Fruit fly (Drosophila melanogaster) whole organism, wandering third instar larva: ENCODE results near the gene CG13607.

ENCODE experiments used
- Abd-B ChIP-seq: fragments of >200 bp; optimal IDR thresholded peaks from 2 replicates; lab custom pipeline; 2017; ENCODE audit warnings: missing biosample characterization, missing genetic modification characterization
- CG32264 ChIP-seq: fragments of 200-800 bp; sonication (Bioruptor generic); optimal IDR thresholded peaks from 2 replicates; lab custom pipeline; 2016; ENCODE audit warnings: missing biosample characterization, missing genetic modification characterization
- CG9705 ChIP-seq: fragments of 200-800 bp; sonication (Bioruptor generic); optimal IDR thresholded peaks from 2 replicates; lab custom pipeline; 2018; ENCODE audit warnings: missing biosample characterization, mild to moderate bottlenecking, missing genetic modification characterization
- CrebA ChIP-seq: fragments of 200-800 bp; sonication (Bioruptor generic); optimal IDR thresholded peaks from 2 replicates; lab custom pipeline; 2016; ENCODE audit warnings: missing biosample characterization, mild to moderate bottlenecking, missing genetic modification characterization, borderline replicate concordance
- Dfd ChIP-seq: fragments of >200 bp; optimal IDR thresholded peaks from 2 replicates; lab custom pipeline; 2017; ENCODE audit warnings: missing biosample characterization, missing genetic modification characterization
- Dif ChIP-seq: fragments of 200-275, 200-300 bp; sonication (Bioruptor generic); optimal IDR thresholded peaks from 2 replicates; lab custom pipeline; 2018; ENCODE audit warnings: missing biosample characterization, missing genetic modification characterization; ENCODE audit not compliant: partially characterized antibody
- GATAd ChIP-seq: sonication (Bioruptor generic); optimal IDR thresholded peaks from 2 replicates; lab custom pipeline; 2016; ENCODE audit warnings: missing biosample characterization, missing genetic modification characterization
- HLH106 ChIP-seq: fragments of 200-800 bp; optimal IDR thresholded peaks from 3 replicates; lab custom pipeline; 2019; ENCODE audit warnings: missing biosample characterization, mild to moderate bottlenecking, missing genetic modification characterization, moderate library complexity
- Hnf4 ChIP-seq: fragments of 200-800 bp; sonication (Bioruptor generic); optimal IDR thresholded peaks from 2 replicates; lab custom pipeline; 2016; ENCODE audit warnings: missing biosample characterization, mild to moderate bottlenecking, missing genetic modification characterization
- Hr78 ChIP-seq: fragments of >200 bp; optimal IDR thresholded peaks from 2 replicates; lab custom pipeline; 2017; ENCODE audit warnings: missing biosample characterization, missing genetic modification characterization
- Hr83 ChIP-seq: fragments of 200-300 bp; sonication (Bioruptor generic); optimal IDR thresholded peaks from 2 replicates; lab custom pipeline; 2016; ENCODE audit warnings: missing biosample characterization, mild to moderate bottlenecking, missing genetic modification characterization, moderate library complexity; ENCODE audit not compliant: poor library complexity, severe bottlenecking
- Jra ChIP-seq: sonication (Bioruptor generic); optimal IDR thresholded peaks from 2 replicates; lab custom pipeline; 2016; ENCODE audit warnings: missing biosample characterization, missing genetic modification characterization
- Mio ChIP-seq: sonication (Bioruptor generic); optimal IDR thresholded peaks from 2 replicates; lab custom pipeline; 2016; ENCODE audit warnings: missing biosample characterization, missing genetic modification characterization
- Myc ChIP-seq: fragments of >200 bp; optimal IDR thresholded peaks from 2 replicates; lab custom pipeline; 2017
- N ChIP-seq: fragments of >200 bp; optimal IDR thresholded peaks from 2 replicates; lab custom pipeline; 2018; ENCODE audit warnings: missing biosample characterization, missing external identifiers, missing genetic modification characterization
- OdsH ChIP-seq: fragments of 200-800 bp; sonication (Bioruptor generic); optimal IDR thresholded peaks from 2 replicates; lab custom pipeline; 2016; ENCODE audit warnings: missing biosample characterization, mild to moderate bottlenecking, missing genetic modification characterization
- Rel ChIP-seq, 2 experiments: fragments of 200-800 bp; sonication (Bioruptor generic) in 1 of 2; optimal IDR thresholded peaks; 2 replicates in 1 of 2; 3 replicates in 1 of 2; lab custom pipeline; 2016 to 2019; ENCODE audit warnings: mild to moderate bottlenecking in 2 of 2, missing biosample characterization in 2 of 2, missing genetic modification characterization in 2 of 2, moderate library complexity in 1 of 2
- Sp1 ChIP-seq: fragments of 200-800 bp; sonication (Bioruptor generic); optimal IDR thresholded peaks from 3 replicates; lab custom pipeline; 2019; ENCODE audit warnings: missing biosample characterization, mild to moderate bottlenecking, missing genetic modification characterization, moderate library complexity
- Vsx2 ChIP-seq: fragments of 200-300, 225-300 bp; sonication (Bioruptor generic); optimal IDR thresholded peaks from 2 replicates; lab custom pipeline; 2018; ENCODE audit warnings: missing biosample characterization, missing genetic modification characterization; ENCODE audit not compliant: partially characterized antibody
- br ChIP-seq: fragments of 200-800 bp; sonication (Bioruptor generic); optimal IDR thresholded peaks from 2 replicates; lab custom pipeline; 2016; ENCODE audit warnings: missing biosample characterization, missing genetic modification characterization
- brk ChIP-seq: fragments of 200-800 bp; sonication (Bioruptor generic); optimal IDR thresholded peaks from 2 replicates; lab custom pipeline; 2016; ENCODE audit warnings: missing biosample characterization, mild to moderate bottlenecking, missing genetic modification characterization
- dl ChIP-seq, 2 experiments: fragments of 175-275, 200-275 bp in 1 of 2; fragments of 200-275 bp in 1 of 2; sonication (Bioruptor generic); optimal IDR thresholded peaks; lab custom pipeline; 2018; ENCODE audit warnings: mild to moderate bottlenecking in 2 of 2, missing biosample characterization in 2 of 2, missing genetic modification characterization in 2 of 2, moderate library complexity in 2 of 2; ENCODE audit not compliant: partially characterized antibody in 2 of 2, insufficient read depth in 1 of 2
- dmrt93B ChIP-seq: fragments of 200-800 bp; sonication (Bioruptor generic); optimal IDR thresholded peaks from 2 replicates; lab custom pipeline; 2018; ENCODE audit warnings: missing biosample characterization, mild to moderate bottlenecking, missing genetic modification characterization
- dsf ChIP-seq: sonication (Bioruptor generic); optimal IDR thresholded peaks from 2 replicates; lab custom pipeline; 2016; ENCODE audit warnings: missing biosample characterization, missing genetic modification characterization, borderline replicate concordance
- ey ChIP-seq: fragments of 200-800 bp; sonication (Bioruptor generic); optimal IDR thresholded peaks from 2 replicates; lab custom pipeline; 2016; ENCODE audit warnings: missing biosample characterization, missing genetic modification characterization
- foxo ChIP-seq, 2 experiments: fragments of 200-800 bp; sonication (Bioruptor generic); optimal IDR thresholded peaks; 2 replicates in 1 of 2; 3 replicates in 1 of 2; lab custom pipeline; 2016 to 2017; ENCODE audit warnings: missing biosample characterization in 2 of 2, missing genetic modification characterization in 2 of 2
- fru ChIP-seq: fragments of 200-800 bp; sonication (Bioruptor generic); optimal IDR thresholded peaks from 3 replicates; lab custom pipeline; 2016; ENCODE audit warnings: missing biosample characterization, mild to moderate bottlenecking, missing genetic modification characterization
- h ChIP-seq: fragments of 200-800 bp; sonication (Bioruptor generic); optimal IDR thresholded peaks from 3 replicates; lab custom pipeline; 2016; ENCODE audit warnings: missing biosample characterization, mild to moderate bottlenecking, missing genetic modification characterization
- jim ChIP-seq: fragments of 175-275, 200-325 bp; sonication (Bioruptor generic); optimal IDR thresholded peaks from 2 replicates; lab custom pipeline; 2016; ENCODE audit warnings: missing biosample characterization, mild to moderate bottlenecking, missing genetic modification characterization
- lola ChIP-seq: fragments of >200 bp; optimal IDR thresholded peaks from 2 replicates; lab custom pipeline; 2017; ENCODE audit warnings: missing biosample characterization, missing genetic modification characterization
- pan ChIP-seq: fragments of >200 bp; optimal IDR thresholded peaks from 2 replicates; lab custom pipeline; 2017
- psq ChIP-seq: fragments of 200-800 bp; sonication (Bioruptor generic); optimal IDR thresholded peaks from 3 replicates; lab custom pipeline; 2017; ENCODE audit warnings: missing biosample characterization, mild to moderate bottlenecking, missing genetic modification characterization, moderate library complexity
- rgr ChIP-seq: fragments of 200-800 bp; sonication (Bioruptor generic); optimal IDR thresholded peaks from 3 replicates; lab custom pipeline; 2016; ENCODE audit warnings: missing biosample characterization, mild to moderate bottlenecking, missing genetic modification characterization
- sage ChIP-seq: fragments of 200-800 bp; sonication (Bioruptor generic); optimal IDR thresholded peaks from 2 replicates; lab custom pipeline; 2016; ENCODE audit warnings: missing biosample characterization, mild to moderate bottlenecking, missing genetic modification characterization
- sv ChIP-seq: fragments of 200-800 bp; sonication (Bioruptor generic); optimal IDR thresholded peaks from 3 replicates; lab custom pipeline; 2016; ENCODE audit warnings: missing biosample characterization, missing genetic modification characterization
- tai ChIP-seq: sonication (Bioruptor generic); optimal IDR thresholded peaks from 2 replicates; lab custom pipeline; 2016; ENCODE audit warnings: missing biosample characterization, missing genetic modification characterization
- usp ChIP-seq: fragments of >200 bp; optimal IDR thresholded peaks from 2 replicates; lab custom pipeline; 2017; ENCODE audit warnings: missing biosample characterization, missing genetic modification characterization
- woc ChIP-seq: sonication (Bioruptor generic); optimal IDR thresholded peaks from 2 replicates; lab custom pipeline; 2016; ENCODE audit warnings: missing biosample characterization, mild to moderate bottlenecking, missing genetic modification characterization

Gene CG13607

DNA sequence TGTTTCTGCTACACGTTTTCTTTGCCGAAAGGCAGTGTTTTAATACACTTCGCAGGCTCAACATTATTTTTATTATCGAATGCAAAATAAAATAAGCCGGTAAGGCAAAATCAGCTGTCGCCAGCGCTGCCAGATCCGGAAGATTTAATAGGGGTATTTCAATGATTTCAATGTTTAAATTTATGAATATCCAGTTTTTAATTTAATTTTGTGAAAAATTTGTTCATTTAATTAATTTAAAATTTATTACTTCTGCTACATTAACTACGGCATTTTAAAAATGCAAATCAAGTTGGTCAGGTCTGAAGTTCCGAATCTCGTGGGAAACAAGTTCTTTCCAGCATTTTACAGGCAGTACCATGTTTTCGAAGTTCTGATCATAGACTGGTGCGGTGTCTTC, 32.7 kb upstream of the CG13607 start, which contains the start of gene Slimp:
Gene Slimp (minus strand): TSS at position 130 of the 400 bp plus-strand sequence.
- peak in 1 of 2 experiments; percentile 49 for TF ChIP-seq foxo (GFP tag; optimal IDR thresholded peaks at IDR 0.05; lab: Kevin White, UChicago)
- TF ChIP-seq Hr83, result no peak
- TF ChIP-seq h, result peak; percentile 53
- TF ChIP-seq Dfd, result no peak
- no peak for TF ChIP-seq Dif (GFP tag; lab: Kevin White, UChicago)
- TF ChIP-seq Sp1 (GFP tag; lab: Kevin White, UChicago), result peak; percentile 10
- no peak for TF ChIP-seq Myc (lab: Kevin White, UChicago)
- no peak for TF ChIP-seq dmrt93B
- no peak for TF ChIP-seq tai (GFP tag; lab: Kevin White, UChicago)
- no peak for TF ChIP-seq pan (lab: Kevin White, UChicago)
- TF ChIP-seq sage (GFP tag; lab: Kevin White, UChicago), result peak; percentile 43
- TF ChIP-seq jim (GFP tag; lab: Kevin White, UChicago), result no peak
- TF ChIP-seq usp (GFP tag; lab: Kevin White, UChicago), result no peak
- peak; percentile 38 for TF ChIP-seq Hnf4 (GFP tag; lab: Kevin White, UChicago)
- no peak for TF ChIP-seq CG32264 (GFP tag; lab: Kevin White, UChicago)
- no peak for TF ChIP-seq lola (GFP tag; lab: Kevin White, UChicago)
- no peak for TF ChIP-seq brk (GFP tag; lab: Kevin White, UChicago)
- TF ChIP-seq N (GFP tag; lab: Kevin White, UChicago), result no peak
- TF ChIP-seq CG9705 (GFP tag; lab: Kevin White, UChicago), result peak; percentile 13
- TF ChIP-seq Hr78 (GFP tag; lab: Kevin White, UChicago), result no peak
- TF ChIP-seq dl (GFP tag; optimal IDR thresholded peaks at IDR 0.05; lab: Kevin White, UChicago; ENCODE audit: insufficient read depth in 1 of 2, partially characterized antibody in 2 of 2), result no peak
- peak; percentile 50 for TF ChIP-seq HLH106 (tag; lab: Kevin White, UChicago)
- no peak for TF ChIP-seq Abd-B (GFP tag; lab: Kevin White, UChicago)
- no peak for TF ChIP-seq Jra
- TF ChIP-seq br, result peak; percentile 40
- peak; percentile 37 for TF ChIP-seq woc (GFP tag; lab: Kevin White, UChicago)
- no peak for TF ChIP-seq CrebA (GFP tag; lab: Kevin White, UChicago)
- peak; percentile 19 for TF ChIP-seq psq (GFP tag; lab: Kevin White, UChicago)
- no peak for TF ChIP-seq Rel (GFP tag; optimal IDR thresholded peaks at IDR 0.05; lab: Kevin White, UChicago)
- peak; percentile 18 for TF ChIP-seq Rel (tag; optimal IDR thresholded peaks at IDR 0.05; lab: Kevin White, UChicago)
- peak; percentile 28 for TF ChIP-seq fru (GFP tag; lab: Kevin White, UChicago)
- no peak for TF ChIP-seq GATAd (GFP tag; lab: Kevin White, UChicago)
- TF ChIP-seq ey, result peak; percentile 37
- no peak for TF ChIP-seq OdsH (GFP tag; lab: Kevin White, UChicago)
- TF ChIP-seq rgr (GFP tag; lab: Kevin White, UChicago), result peak; percentile 55
- no peak for TF ChIP-seq dsf (GFP tag; lab: Kevin White, UChicago)
- TF ChIP-seq Vsx2, result no peak
- TF ChIP-seq Mio, result no peak
- TF ChIP-seq sv, result peak; percentile 1

DNA sequence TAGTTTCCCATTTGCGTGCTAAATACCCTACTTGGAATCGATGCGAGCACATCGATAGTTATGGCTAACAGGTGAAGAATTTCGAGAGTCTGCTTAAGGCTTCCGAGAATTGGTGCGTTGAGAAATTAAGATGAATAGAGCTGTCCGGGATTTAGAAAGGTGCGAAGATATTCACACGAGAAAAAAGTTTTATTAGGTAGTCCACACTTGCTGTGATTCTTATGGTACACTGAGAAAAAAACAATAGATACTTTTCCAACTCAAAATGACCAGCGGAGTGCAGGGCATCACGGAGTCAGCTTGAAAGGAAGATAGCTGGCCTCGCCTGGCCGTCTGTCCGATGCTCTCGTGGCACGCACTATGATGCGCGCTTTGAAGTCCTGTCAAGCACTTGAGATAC, 28.4 kb upstream of the CG13607 start:
- TF ChIP-seq jim (GFP tag; lab: Kevin White, UChicago) (no peak), Vsx2 (no peak), Rel (GFP tag; optimal IDR thresholded peaks at IDR 0.05; lab: Kevin White, UChicago) (no peak), Rel (tag; optimal IDR thresholded peaks at IDR 0.05; lab: Kevin White, UChicago) (no peak), Abd-B (GFP tag; lab: Kevin White, UChicago) (no peak), lola (GFP tag; lab: Kevin White, UChicago) (no peak), dmrt93B (peak; percentile 13), GATAd (GFP tag; lab: Kevin White, UChicago) (no peak), dsf (GFP tag; lab: Kevin White, UChicago) (no peak), CG32264 (GFP tag; lab: Kevin White, UChicago) (peak; percentile 0), ey (peak; percentile 72), sv (no peak), woc (GFP tag; lab: Kevin White, UChicago) (peak; percentile 72), dl (GFP tag; optimal IDR thresholded peaks at IDR 0.05; lab: Kevin White, UChicago; ENCODE audit: insufficient read depth in 1 of 2, partially characterized antibody in 2 of 2) (no peak), pan (lab: Kevin White, UChicago) (no peak), Hr78 (GFP tag; lab: Kevin White, UChicago) (no peak), Jra (peak; percentile 22), Sp1 (GFP tag; lab: Kevin White, UChicago) (peak; percentile 61), rgr (GFP tag; lab: Kevin White, UChicago) (peak; percentile 56), N (GFP tag; lab: Kevin White, UChicago) (no peak), Hnf4 (GFP tag; lab: Kevin White, UChicago) (peak; percentile 36), usp (GFP tag; lab: Kevin White, UChicago) (no peak), sage (GFP tag; lab: Kevin White, UChicago) (no peak), h (peak; percentile 73), Dfd (no peak), brk (GFP tag; lab: Kevin White, UChicago) (no peak), br (peak; percentile 66), tai (GFP tag; lab: Kevin White, UChicago) (no peak), Dif (GFP tag; lab: Kevin White, UChicago) (no peak), Mio (no peak), psq (GFP tag; lab: Kevin White, UChicago) (peak; percentile 45), OdsH (GFP tag; lab: Kevin White, UChicago) (peak; percentile 49), Hr83 (no peak), foxo (GFP tag; optimal IDR thresholded peaks at IDR 0.05; lab: Kevin White, UChicago) (peak in 1 of 2 experiments; percentile 72), CG9705 (GFP tag; lab: Kevin White, UChicago) (no peak), fru (GFP tag; lab: Kevin White, UChicago) (peak; percentile 73), CrebA (GFP tag; lab: Kevin White, UChicago) (no peak), HLH106 (tag; lab: Kevin White, UChicago) (peak; percentile 62), Myc (lab: Kevin White, UChicago) (no peak)
